Fruit fly (Drosophila melanogaster) whole organism, wandering third instar larva: ENCODE data around the gene CG3436.

Experiments used
- Abd-B ChIP-seq: fragments of >200 bp; optimal IDR thresholded peaks from 2 replicates; lab custom pipeline; 2017; ENCODE audit warnings: missing biosample characterization, missing genetic modification characterization
- CG32264 ChIP-seq: fragments of 200-800 bp; sonication (Bioruptor generic); optimal IDR thresholded peaks from 2 replicates; lab custom pipeline; 2016; ENCODE audit warnings: missing biosample characterization, missing genetic modification characterization
- CrebA ChIP-seq: fragments of 200-800 bp; sonication (Bioruptor generic); optimal IDR thresholded peaks from 2 replicates; lab custom pipeline; 2016; ENCODE audit warnings: missing biosample characterization, mild to moderate bottlenecking, missing genetic modification characterization, borderline replicate concordance
- Dfd ChIP-seq: fragments of >200 bp; optimal IDR thresholded peaks from 2 replicates; lab custom pipeline; 2017; ENCODE audit warnings: missing biosample characterization, missing genetic modification characterization
- GATAd ChIP-seq: sonication (Bioruptor generic); optimal IDR thresholded peaks from 2 replicates; lab custom pipeline; 2016; ENCODE audit warnings: missing biosample characterization, missing genetic modification characterization
- Myc ChIP-seq: fragments of >200 bp; optimal IDR thresholded peaks from 2 replicates; lab custom pipeline; 2017
- N ChIP-seq: fragments of >200 bp; optimal IDR thresholded peaks from 2 replicates; lab custom pipeline; 2018; ENCODE audit warnings: missing biosample characterization, missing external identifiers, missing genetic modification characterization
- brk ChIP-seq: fragments of 200-800 bp; sonication (Bioruptor generic); optimal IDR thresholded peaks from 2 replicates; lab custom pipeline; 2016; ENCODE audit warnings: missing biosample characterization, mild to moderate bottlenecking, missing genetic modification characterization
- dmrt93B ChIP-seq: fragments of 200-800 bp; sonication (Bioruptor generic); optimal IDR thresholded peaks from 2 replicates; lab custom pipeline; 2018; ENCODE audit warnings: missing biosample characterization, mild to moderate bottlenecking, missing genetic modification characterization
- ey ChIP-seq: fragments of 200-800 bp; sonication (Bioruptor generic); optimal IDR thresholded peaks from 2 replicates; lab custom pipeline; 2016; ENCODE audit warnings: missing biosample characterization, missing genetic modification characterization
- fru ChIP-seq: fragments of 200-800 bp; sonication (Bioruptor generic); optimal IDR thresholded peaks from 3 replicates; lab custom pipeline; 2016; ENCODE audit warnings: missing biosample characterization, mild to moderate bottlenecking, missing genetic modification characterization
- h ChIP-seq: fragments of 200-800 bp; sonication (Bioruptor generic); optimal IDR thresholded peaks from 3 replicates; lab custom pipeline; 2016; ENCODE audit warnings: missing biosample characterization, mild to moderate bottlenecking, missing genetic modification characterization
- pan ChIP-seq: fragments of >200 bp; optimal IDR thresholded peaks from 2 replicates; lab custom pipeline; 2017
- usp ChIP-seq: fragments of >200 bp; optimal IDR thresholded peaks from 2 replicates; lab custom pipeline; 2017; ENCODE audit warnings: missing biosample characterization, missing genetic modification characterization

- TF ChIP-seq CrebA: no peak
- TF ChIP-seq fru (GFP tag; lab: Kevin White, UChicago): no peak
- no peak for TF ChIP-seq Myc (lab: Kevin White, UChicago)
- TF ChIP-seq Dfd (GFP tag; lab: Kevin White, UChicago): no peak
- no peak for TF ChIP-seq ey
- no peak for TF ChIP-seq pan (lab: Kevin White, UChicago)
- TF ChIP-seq GATAd: no peak
- TF ChIP-seq N (GFP tag; lab: Kevin White, UChicago): no peak
- TF ChIP-seq brk (GFP tag; lab: Kevin White, UChicago): no peak
- TF ChIP-seq CG32264: no peak
- TF ChIP-seq Abd-B (GFP tag; lab: Kevin White, UChicago): no peak
- TF ChIP-seq usp (GFP tag; lab: Kevin White, UChicago): no peak
- TF ChIP-seq h (GFP tag; lab: Kevin White, UChicago): no peak
- TF ChIP-seq dmrt93B (GFP tag; lab: Kevin White, UChicago): no peak
Observed at dm6 chr2L:155215-155712, 565 bp upstream of the CG3436 start, which contains the start of gene Pus10.
